Worm (Caenorhabditis elegans) whole organism, young adult: ENCODE data around the gene grl-6.

Source experiments
- C06A6.2 ChIP-seq: fragments of 200-800 bp; sonication (Bioruptor generic); conservative IDR thresholded peaks from 2 replicates; pipeline ENCODE4 v1.3.6; 2022; ENCODE audit warnings: missing genetic modification characterization, missing compliant biosample characterization
- F10E7.11 ChIP-seq: sonication (generic microtip); optimal IDR thresholded peaks from 2 replicates; lab custom pipeline; 2017; ENCODE audit warnings: mild to moderate bottlenecking, missing genetic modification characterization, moderate library complexity, missing compliant biosample characterization
- T07F8.4 ChIP-seq: sonication (generic microtip); optimal IDR thresholded peaks from 2 replicates; lab custom pipeline; 2016; ENCODE audit warnings: mild to moderate bottlenecking, missing genetic modification characterization, moderate library complexity, missing compliant biosample characterization
- T26A5.8 ChIP-seq: sonication (generic microtip); optimal IDR thresholded peaks from 2 replicates; lab custom pipeline; 2016; ENCODE audit warnings: missing genetic modification characterization, missing compliant biosample characterization
- aptf-3 ChIP-seq: fragments of 200-800 bp; sonication (Bioruptor generic); IDR thresholded peaks from 2 replicates; pipeline ENCODE4 v1.3.6; 2022; ENCODE audit warnings: missing genetic modification characterization, missing compliant biosample characterization
- lag-1 ChIP-seq: fragments of 200-800 bp; sonication (Bioruptor generic); IDR thresholded peaks from 2 replicates; pipeline ENCODE4 v1.3.6; 2022; ENCODE audit warnings: missing genetic modification reagents, missing genetic modification characterization, missing compliant biosample characterization
- madf-3 ChIP-seq: fragments of 200-800 bp; sonication (Bioruptor generic); IDR thresholded peaks from 2 replicates; pipeline ENCODE4 v1.3.6; 2022; ENCODE audit warnings: missing genetic modification reagents, missing genetic modification characterization, missing compliant biosample characterization
- sea-2 ChIP-seq: fragments of 200-800 bp; sonication (Bioruptor generic); IDR thresholded peaks from 2 replicates; pipeline ENCODE4 v1.3.6; 2022; ENCODE audit warnings: missing genetic modification characterization, missing compliant biosample characterization
- ztf-18 ChIP-seq: sonication (generic microtip); optimal IDR thresholded peaks from 2 replicates; lab custom pipeline; 2016; ENCODE audit warnings: missing genotype, mild to moderate bottlenecking, missing genetic modification characterization, missing compliant biosample characterization
- ztf-22 ChIP-seq: fragments of 200-800 bp; sonication (Bioruptor generic); optimal IDR thresholded peaks from 2 replicates; lab custom pipeline; 2018; ENCODE audit warnings: mild to moderate bottlenecking, missing genetic modification characterization, moderate library complexity, missing compliant biosample characterization

DNA sequence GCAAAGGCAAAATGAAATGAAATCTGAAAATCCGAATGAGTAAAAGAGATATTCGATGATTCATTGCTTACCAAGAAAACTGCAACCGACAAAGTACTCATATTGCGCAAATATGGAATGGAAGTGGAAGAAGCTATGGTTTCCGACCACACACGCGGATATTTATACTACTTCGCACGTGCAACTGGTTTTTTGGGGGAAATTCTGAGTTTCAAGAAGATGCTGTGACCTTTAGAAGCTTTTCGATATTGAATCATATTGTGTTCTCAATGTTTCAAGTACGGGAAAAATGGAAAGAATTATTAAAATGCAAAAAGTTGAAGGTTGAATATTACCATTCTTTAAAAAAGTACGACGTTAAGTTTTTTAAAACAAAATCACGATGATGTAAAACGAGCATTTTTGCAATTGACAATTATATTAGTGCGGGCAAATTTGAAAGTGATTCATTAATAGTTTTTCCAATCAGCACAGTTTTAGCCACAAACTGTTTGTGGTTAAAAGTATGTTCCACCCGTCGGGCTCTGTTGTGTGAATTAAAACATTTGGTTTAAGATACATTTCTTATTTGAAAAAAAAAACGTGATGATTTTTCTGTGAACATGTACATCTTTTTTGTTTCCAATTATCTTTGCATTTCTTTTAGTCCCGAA is at the start of gene grl-6, which contains the start of gene K10C2.6:
- TF ChIP-seq madf-3 (no peak), C06A6.2 (GFP tag; lab: Robert Waterston, UW) (no peak), ztf-22 (GFP tag; lab: Kevin White, UChicago) (no peak), T07F8.4 (no peak), sea-2 (GFP tag; lab: Robert Waterston, UW) (no peak), F10E7.11 (tag; lab: Kevin White, UChicago) (no peak), aptf-3 (no peak), T26A5.8 (tag; lab: Kevin White, UChicago) (no peak), lag-1 (GFP tag; lab: Robert Waterston, UW) (no peak), ztf-18 (tag; lab: Kevin White, UChicago) (no peak)
